Worm (Caenorhabditis elegans) whole organism, L3 larva: ENCODE data around the gene mrp-3.
A peak's percentile ranks its signal among the peaks of the same experiment; 100 is the strongest.

ENCODE experiments used
- R02D3.7 ChIP-seq: fragments of 150-350 bp; optimal IDR thresholded peaks from 2 replicates; lab custom pipeline; 2014; ENCODE audit warnings: missing biosample characterization, missing genetic modification characterization
- ZK546.5 ChIP-seq: sonication (generic microtip); optimal IDR thresholded peaks from 2 replicates; lab custom pipeline; 2017; ENCODE audit warnings: missing biosample characterization, missing genetic modification characterization
- aly-2 ChIP-seq: fragments of 150-350 bp; optimal IDR thresholded peaks from 2 replicates; lab custom pipeline; 2014; ENCODE audit warnings: missing biosample characterization, missing genetic modification characterization
- ceh-28 ChIP-seq: fragments of 150-350 bp; optimal IDR thresholded peaks from 2 replicates; lab custom pipeline; 2014; ENCODE audit warnings: missing biosample characterization, missing genetic modification reagents, missing genetic modification characterization
- ceh-82 ChIP-seq: fragments of 150-350 bp; optimal IDR thresholded peaks from 2 replicates; lab custom pipeline; 2014; ENCODE audit warnings: missing biosample characterization, missing genetic modification characterization
- daf-12 ChIP-seq: fragments of 150-350 bp; optimal IDR thresholded peaks from 2 replicates; lab custom pipeline; 2014; ENCODE audit warnings: missing biosample characterization, missing genetic modification reagents, missing genetic modification characterization
- egl-27 ChIP-seq: sonication (generic microtip); optimal IDR thresholded peaks from 4 replicates; lab custom pipeline; 2017; ENCODE audit warnings: missing biosample characterization, missing genetic modification reagents, missing genetic modification characterization
- elt-1 ChIP-seq: fragments of 150-350 bp; optimal IDR thresholded peaks from 2 replicates; lab custom pipeline; 2014; ENCODE audit warnings: missing biosample characterization, missing genetic modification characterization
- elt-2 ChIP-seq: sonication (generic microtip); optimal IDR thresholded peaks from 2 replicates; lab custom pipeline; 2016; ENCODE audit warnings: missing genetic modification reagents, mild to moderate bottlenecking, missing genetic modification characterization, missing compliant biosample characterization
- elt-3 ChIP-seq, 3 experiments: fragments of 150-350 bp in 1 of 3; sonication (generic microtip) in 2 of 3; optimal IDR thresholded peaks; 2 replicates in 2 of 3; 4 replicates in 1 of 3; lab custom pipeline; 2014 to 2017; ENCODE audit warnings: missing biosample characterization in 3 of 3, missing genetic modification characterization in 3 of 3
- eor-1 ChIP-seq, 2 experiments: fragments of 150-350 bp; optimal IDR thresholded peaks; 2 replicates each; lab custom pipeline; 2014 to 2018; ENCODE audit warnings: missing biosample characterization in 2 of 2, missing genetic modification characterization in 2 of 2
- fkh-10 ChIP-seq: sonication (generic microtip); optimal IDR thresholded peaks from 2 replicates; lab custom pipeline; 2017; ENCODE audit warnings: missing biosample characterization, missing genetic modification reagents, missing genetic modification characterization
- fkh-2 ChIP-seq: fragments of 150-350 bp; optimal IDR thresholded peaks from 2 replicates; lab custom pipeline; 2014; ENCODE audit warnings: missing biosample characterization, missing genetic modification reagents, missing genetic modification characterization
- fos-1 ChIP-seq: fragments of 150-350 bp; optimal IDR thresholded peaks from 2 replicates; lab custom pipeline; 2014; ENCODE audit warnings: missing biosample characterization, missing genetic modification characterization
- lin-15B ChIP-seq: fragments of 150-350 bp; optimal IDR thresholded peaks from 2 replicates; lab custom pipeline; 2014; ENCODE audit warnings: missing biosample characterization, missing genetic modification characterization
- lin-39 ChIP-seq: fragments of 150-350 bp; optimal IDR thresholded peaks from 2 replicates; lab custom pipeline; 2018; ENCODE audit warnings: missing biosample characterization, missing genetic modification reagents, missing genetic modification characterization
- lsy-12 ChIP-seq: sonication (generic microtip); optimal IDR thresholded peaks from 2 replicates; lab custom pipeline; 2016; ENCODE audit warnings: mild to moderate bottlenecking, missing genetic modification characterization, missing compliant biosample characterization
- mdl-1 ChIP-seq: fragments of 150-350 bp; optimal IDR thresholded peaks from 2 replicates; lab custom pipeline; 2014; ENCODE audit warnings: missing biosample characterization, missing genetic modification characterization
- mml-1 ChIP-seq: fragments of 150-350 bp; sonication (generic microtip); optimal IDR thresholded peaks from 3 replicates; lab custom pipeline; 2014; ENCODE audit warnings: missing biosample characterization, missing genetic modification characterization
- nhr-11 ChIP-seq: fragments of 150-350 bp; optimal IDR thresholded peaks from 2 replicates; lab custom pipeline; 2014; ENCODE audit warnings: missing biosample characterization, missing genetic modification characterization
- nhr-12 ChIP-seq: fragments of 150-350 bp; optimal IDR thresholded peaks from 2 replicates; lab custom pipeline; 2014; ENCODE audit warnings: missing biosample characterization, missing genetic modification characterization
- nhr-25 ChIP-seq: sonication (generic microtip); optimal IDR thresholded peaks from 2 replicates; lab custom pipeline; 2017; ENCODE audit warnings: missing biosample characterization, missing genetic modification characterization
- nhr-43 ChIP-seq: sonication (generic microtip); optimal IDR thresholded peaks from 2 replicates; lab custom pipeline; 2016; ENCODE audit warnings: mild to moderate bottlenecking, missing genetic modification characterization, missing compliant biosample characterization; ENCODE audit not compliant: poor library complexity, severe bottlenecking
- nhr-67 ChIP-seq: fragments of 150-350 bp; optimal IDR thresholded peaks from 2 replicates; lab custom pipeline; 2014; ENCODE audit warnings: missing biosample characterization, missing genetic modification characterization
- nhr-76 ChIP-seq: fragments of 150-350 bp; sonication (generic microtip); optimal IDR thresholded peaks from 5 replicates; lab custom pipeline; 2014; ENCODE audit warnings: missing biosample characterization, missing genetic modification characterization
- nhr-77 ChIP-seq: fragments of 150-350 bp; optimal IDR thresholded peaks from 2 replicates; lab custom pipeline; 2014; ENCODE audit warnings: missing biosample characterization, missing genetic modification characterization
- pha-4 ChIP-seq: fragments of 150-350 bp; optimal IDR thresholded peaks from 2 replicates; lab custom pipeline; 2014; ENCODE audit warnings: missing biosample characterization, missing genetic modification reagents, missing genetic modification characterization
- sea-2 ChIP-seq: fragments of 150-350 bp; sonication (generic microtip); optimal IDR thresholded peaks from 4 replicates; lab custom pipeline; 2014; ENCODE audit warnings: missing biosample characterization, missing genetic modification reagents, missing genetic modification characterization
- snpc-4 ChIP-seq: fragments of 150-350 bp; optimal IDR thresholded peaks from 2 replicates; lab custom pipeline; 2014; ENCODE audit warnings: missing biosample characterization, missing genetic modification characterization
- tbx-2 ChIP-seq: sonication (generic microtip); optimal IDR thresholded peaks from 2 replicates; lab custom pipeline; 2016; ENCODE audit warnings: mild to moderate bottlenecking, missing genetic modification characterization, missing compliant biosample characterization
- unc-39 ChIP-seq: sonication (generic microtip); optimal IDR thresholded peaks from 4 replicates; lab custom pipeline; 2017; ENCODE audit warnings: missing biosample characterization, missing genetic modification characterization
- unc-62 ChIP-seq: fragments of 150-350 bp; sonication (generic microtip); optimal IDR thresholded peaks from 4 replicates; lab custom pipeline; 2014; ENCODE audit warnings: missing biosample characterization, missing genetic modification reagents, missing genetic modification characterization
- zag-1 ChIP-seq: fragments of 150-350 bp; optimal IDR thresholded peaks from 2 replicates; lab custom pipeline; 2014; ENCODE audit warnings: missing biosample characterization, missing genetic modification characterization
- ztf-11 ChIP-seq: fragments of 150-350 bp; optimal IDR thresholded peaks from 2 replicates; lab custom pipeline; 2014; ENCODE audit warnings: missing biosample characterization, missing genetic modification characterization

Gene mrp-3

ce11 chrX:15958767-15959166, 19.6 kb upstream of the mrp-3 start, which contains the start of gene C09G1.5:
Gene C09G1.5 (plus strand): TSS chrX:15959067.
- no peak for TF ChIP-seq fos-1 (tag; lab: Kevin White, UChicago)
- TF ChIP-seq ceh-82 = no peak
- TF ChIP-seq ZK546.5 (tag; lab: Kevin White, UChicago) = no peak
- no peak for TF ChIP-seq eor-1 (tag; optimal IDR thresholded peaks at IDR 0.05; lab: Kevin White, UChicago)
- no peak for TF ChIP-seq nhr-25 (tag; lab: Kevin White, UChicago)
- no peak for TF ChIP-seq elt-3 (tag; optimal IDR thresholded peaks at IDR 0.05; lab: Kevin White, UChicago)

ce11 chrX:15953611-15954010, 14.5 kb upstream of the mrp-3 start:
- TF ChIP-seq snpc-4 (peak; percentile 8), nhr-43 (tag; lab: Kevin White, UChicago) (no peak)

- TF ChIP-seq mdl-1 (tag; lab: Kevin White, UChicago) (no peak), egl-27 (tag; lab: Kevin White, UChicago) (no peak), sea-2 (no peak), ceh-82 (no peak), fkh-2 (no peak)
- TF ChIP-seq, all 47 proteins: peak for 0
Observed at ce11 chrX:15953086-15953485, 14.0 kb upstream of the mrp-3 start.

- TF ChIP-seq nhr-43 (tag; lab: Kevin White, UChicago) (no peak), daf-12 (no peak), eor-1 (tag; optimal IDR thresholded peaks at IDR 0.05; lab: Kevin White, UChicago) (no peak), nhr-76 (tag; lab: Kevin White, UChicago) (no peak), unc-39 (tag; lab: Kevin White, UChicago) (no peak), R02D3.7 (tag; lab: Kevin White, UChicago) (no peak), sea-2 (no peak), fkh-10 (no peak), nhr-11 (no peak), ztf-11 (tag; lab: Kevin White, UChicago) (no peak), tbx-2 (tag; lab: Kevin White, UChicago) (no peak)
Observed at ce11 chrX:15951194-15951593, 12.1 kb upstream of the mrp-3 start, which contains the start of gene col-186. Gene col-186 (plus strand): TSS chrX:15951494.

- TF ChIP-seq nhr-43 (tag; lab: Kevin White, UChicago) (no peak), fos-1 (tag; lab: Kevin White, UChicago) (no peak), fkh-10 (no peak), nhr-67 (tag; lab: Kevin White, UChicago) (no peak), elt-2 (tag; lab: Kevin White, UChicago) (no peak), pha-4 (tag; lab: Kevin White, UChicago) (no peak), lsy-12 (tag; lab: Kevin White, UChicago) (no peak), sea-2 (no peak), snpc-4 (no peak), zag-1 (tag; lab: Kevin White, UChicago) (no peak), lin-39 (tag; lab: Kevin White, UChicago) (no peak), aly-2 (tag; lab: Kevin White, UChicago) (no peak), nhr-77 (tag; lab: Kevin White, UChicago) (no peak), elt-1 (no peak), elt-3 (tag; optimal IDR thresholded peaks at IDR 0.05; lab: Kevin White, UChicago) (no peak), mml-1 (no peak)
Observed at ce11 chrX:15945806-15946205, 6.7 kb upstream of the mrp-3 start.

ce11 chrX:15944198-15944597, 5.1 kb upstream of the mrp-3 start:
- TF ChIP-seq egl-27 (tag; lab: Kevin White, UChicago) = no peak
- TF ChIP-seq sea-2 = no peak
- no peak for TF ChIP-seq lin-15B (tag; lab: Kevin White, UChicago)
- no peak for TF ChIP-seq ZK546.5 (tag; lab: Kevin White, UChicago)
- no peak for TF ChIP-seq unc-39 (tag; lab: Kevin White, UChicago)
- no peak for TF ChIP-seq mml-1
- no peak for TF ChIP-seq nhr-12 (tag; lab: Kevin White, UChicago)
- TF ChIP-seq elt-1 = no peak
- TF ChIP-seq nhr-25 (tag; lab: Kevin White, UChicago) = no peak
- no peak for TF ChIP-seq R02D3.7 (tag; lab: Kevin White, UChicago)
- no peak for TF ChIP-seq lin-39 (tag; lab: Kevin White, UChicago)
- no peak for TF ChIP-seq fos-1 (tag; lab: Kevin White, UChicago)
- TF ChIP-seq mdl-1 (tag; lab: Kevin White, UChicago) = no peak
- no peak for TF ChIP-seq ceh-28
- no peak for TF ChIP-seq ceh-82
- no peak for TF ChIP-seq elt-2 (tag; lab: Kevin White, UChicago)
- no peak for TF ChIP-seq lsy-12 (tag; lab: Kevin White, UChicago)
- no peak for TF ChIP-seq unc-62 (GFP tag; lab: Kevin White, UChicago)
